Worm (Caenorhabditis elegans): ENCODE results near the gene ZK470.6.

The ZK470.6 gene

ce11 chrX:4157896-4158295, 19.4 kb downstream of the ZK470.6 start:
- TF ChIP-seq aly-1 (tag; optimal IDR thresholded peaks at IDR 0.05) (no peak), scrt-1 (GFP tag; IDR thresholded peaks at IDR 0.05) (0 out of 2 replicates have a peak, but pooled peaks have one; percentile 53), ets-7 (tag; optimal IDR thresholded peaks at IDR 0.05) (no peak), hmbx-1 (tag; optimal IDR thresholded peaks at IDR 0.05) (no peak), tbx-11 (GFP tag; IDR thresholded peaks at IDR 0.05) (no peak), ceh-36 (tag; optimal IDR thresholded peaks at IDR 0.05) (no peak), ceh-13 (GFP tag; optimal IDR thresholded peaks at IDR 0.05) (no peak), F13C5.2 (tag; optimal IDR thresholded peaks at IDR 0.05) (peak; percentile 14), tbx-37 (GFP tag; conservative IDR thresholded peaks at IDR 0.05) (no peak), hnd-1 (tag; optimal IDR thresholded peaks at IDR 0.05) (no peak), flt-1 (GFP tag; IDR thresholded peaks at IDR 0.05) (no peak), tra-4 (tag; optimal IDR thresholded peaks at IDR 0.05) (no peak), ama-1 (optimal IDR thresholded peaks at IDR 0.05) (no peak), sea-1 (GFP tag; conservative IDR thresholded peaks at IDR 0.05) (no peak), pes-1 (GFP tag; IDR thresholded peaks at IDR 0.05) (no peak), hmg-4 (GFP tag; optimal IDR thresholded peaks at IDR 0.05) (peak; percentile 78), B0310.2 (tag; optimal IDR thresholded peaks at IDR 0.05) (no peak)

ce11 chrX:4154784-4155183, 22.5 kb downstream of the ZK470.6 start:
- TF ChIP-seq tbx-37 (GFP tag; conservative IDR thresholded peaks at IDR 0.05), result no peak
- TF ChIP-seq ama-1 (optimal IDR thresholded peaks at IDR 0.05), result no peak
- no peak for TF ChIP-seq ets-7 (tag; optimal IDR thresholded peaks at IDR 0.05)
- TF ChIP-seq B0310.2 (tag; optimal IDR thresholded peaks at IDR 0.05), result no peak
- no peak for TF ChIP-seq flt-1 (GFP tag; IDR thresholded peaks at IDR 0.05)
- no peak for TF ChIP-seq F13C5.2 (tag; optimal IDR thresholded peaks at IDR 0.05)
- no peak for TF ChIP-seq scrt-1 (GFP tag; IDR thresholded peaks at IDR 0.05)
- no peak for TF ChIP-seq tbx-11 (GFP tag; IDR thresholded peaks at IDR 0.05)
- TF ChIP-seq pes-1 (GFP tag; IDR thresholded peaks at IDR 0.05), result no peak
- no peak for TF ChIP-seq ceh-13 (GFP tag; optimal IDR thresholded peaks at IDR 0.05)
- no peak for TF ChIP-seq hnd-1 (tag; optimal IDR thresholded peaks at IDR 0.05)
- TF ChIP-seq tra-4 (tag; optimal IDR thresholded peaks at IDR 0.05), result no peak
- TF ChIP-seq hmbx-1 (tag; optimal IDR thresholded peaks at IDR 0.05), result no peak
- no peak for TF ChIP-seq hmg-4 (GFP tag; optimal IDR thresholded peaks at IDR 0.05)
- no peak for TF ChIP-seq aly-1 (tag; optimal IDR thresholded peaks at IDR 0.05)
- no peak for TF ChIP-seq sea-1 (GFP tag; conservative IDR thresholded peaks at IDR 0.05)
- TF ChIP-seq ceh-36 (tag; optimal IDR thresholded peaks at IDR 0.05), result no peak

ce11 chrX:4153343-4153742, 24.0 kb downstream of the ZK470.6 start, which contains the start of gene nck-1:
Gene nck-1, minus strand, starts transcription at chrX:4153443.
- TF ChIP-seq hmg-4 (GFP tag; optimal IDR thresholded peaks at IDR 0.05) (no peak), sea-1 (GFP tag; conservative IDR thresholded peaks at IDR 0.05) (no peak), pes-1 (GFP tag; IDR thresholded peaks at IDR 0.05) (no peak), flt-1 (GFP tag; IDR thresholded peaks at IDR 0.05) (no peak), aly-1 (tag; optimal IDR thresholded peaks at IDR 0.05) (no peak), tra-4 (tag; optimal IDR thresholded peaks at IDR 0.05) (no peak), scrt-1 (GFP tag; IDR thresholded peaks at IDR 0.05) (no peak), ceh-13 (GFP tag; optimal IDR thresholded peaks at IDR 0.05) (no peak)

ce11 chrX:4151206-4151605, 26.1 kb downstream of the ZK470.6 start:
- TF ChIP-seq ceh-13 (GFP tag; optimal IDR thresholded peaks at IDR 0.05), result no peak
- no peak for TF ChIP-seq hnd-1 (tag; optimal IDR thresholded peaks at IDR 0.05)
- TF ChIP-seq F13C5.2 (tag; optimal IDR thresholded peaks at IDR 0.05), result no peak
- no peak for TF ChIP-seq flt-1 (GFP tag; IDR thresholded peaks at IDR 0.05)
- no peak for TF ChIP-seq sea-1 (GFP tag; conservative IDR thresholded peaks at IDR 0.05)
- no peak for TF ChIP-seq aly-1 (tag; optimal IDR thresholded peaks at IDR 0.05)
- no peak for TF ChIP-seq tbx-37 (GFP tag; conservative IDR thresholded peaks at IDR 0.05)
- TF ChIP-seq hmg-4 (GFP tag; optimal IDR thresholded peaks at IDR 0.05), result no peak
- TF ChIP-seq pes-1 (GFP tag; IDR thresholded peaks at IDR 0.05), result no peak
- TF ChIP-seq tbx-11 (GFP tag; IDR thresholded peaks at IDR 0.05), result no peak
- no peak for TF ChIP-seq B0310.2 (tag; optimal IDR thresholded peaks at IDR 0.05)
- TF ChIP-seq ama-1 (optimal IDR thresholded peaks at IDR 0.05), result no peak
- TF ChIP-seq ets-7 (tag; optimal IDR thresholded peaks at IDR 0.05), result no peak
- TF ChIP-seq scrt-1 (GFP tag; IDR thresholded peaks at IDR 0.05), result no peak
- TF ChIP-seq hmbx-1 (tag; optimal IDR thresholded peaks at IDR 0.05), result no peak
- TF ChIP-seq ceh-36 (tag; optimal IDR thresholded peaks at IDR 0.05), result no peak
- no peak for TF ChIP-seq tra-4 (tag; optimal IDR thresholded peaks at IDR 0.05)

- TF ChIP-seq pes-1 (GFP tag; IDR thresholded peaks at IDR 0.05), result no peak
- TF ChIP-seq ama-1 (optimal IDR thresholded peaks at IDR 0.05), result no peak
- no peak for TF ChIP-seq aly-1 (tag; optimal IDR thresholded peaks at IDR 0.05)
- no peak for TF ChIP-seq tbx-37 (GFP tag; conservative IDR thresholded peaks at IDR 0.05)
- TF ChIP-seq F13C5.2 (tag; optimal IDR thresholded peaks at IDR 0.05), result no peak
- TF ChIP-seq scrt-1 (GFP tag; IDR thresholded peaks at IDR 0.05), result no peak
- TF ChIP-seq hnd-1 (tag; optimal IDR thresholded peaks at IDR 0.05), result no peak
- TF ChIP-seq hmg-4 (GFP tag; optimal IDR thresholded peaks at IDR 0.05), result no peak
- TF ChIP-seq hmbx-1 (tag; optimal IDR thresholded peaks at IDR 0.05), result no peak
- no peak for TF ChIP-seq flt-1 (GFP tag; IDR thresholded peaks at IDR 0.05)
- no peak for TF ChIP-seq B0310.2 (tag; optimal IDR thresholded peaks at IDR 0.05)
- TF ChIP-seq tbx-11 (GFP tag; IDR thresholded peaks at IDR 0.05), result no peak
- TF ChIP-seq sea-1 (GFP tag; conservative IDR thresholded peaks at IDR 0.05), result no peak
- TF ChIP-seq ceh-36 (tag; optimal IDR thresholded peaks at IDR 0.05), result no peak
- no peak for TF ChIP-seq ets-7 (tag; optimal IDR thresholded peaks at IDR 0.05)
- TF ChIP-seq tra-4 (tag; optimal IDR thresholded peaks at IDR 0.05), result no peak
- no peak for TF ChIP-seq ceh-13 (GFP tag; optimal IDR thresholded peaks at IDR 0.05)
Measured at ce11 chrX:4148449-4149031, 28.8 kb downstream of the ZK470.6 start.

- TF ChIP-seq ceh-36 (tag; optimal IDR thresholded peaks at IDR 0.05) (no peak), aly-1 (tag; optimal IDR thresholded peaks at IDR 0.05) (no peak), sea-1 (GFP tag; conservative IDR thresholded peaks at IDR 0.05) (no peak), F13C5.2 (tag; optimal IDR thresholded peaks at IDR 0.05) (no peak)
Measured at ce11 chrX:4147600-4148448, 29.5 kb downstream of the ZK470.6 start.

Measured in whole organism, early embryonic.